Worm (Caenorhabditis elegans) whole organism, L1 larva: ENCODE results near the gene gstk-1.

Experiments used
- C04F5.9 ChIP-seq: sonication (generic microtip); optimal IDR thresholded peaks from 2 replicates; lab custom pipeline; 2016; ENCODE audit warnings: missing genetic modification characterization, missing compliant biosample characterization
- C16A3.4 ChIP-seq: fragments of 150-350 bp; optimal IDR thresholded peaks from 2 replicates; lab custom pipeline; 2014; ENCODE audit warnings: missing biosample characterization, missing genetic modification characterization
- F16B12.6 ChIP-seq: fragments of 150-350 bp; optimal IDR thresholded peaks from 2 replicates; lab custom pipeline; 2014; ENCODE audit warnings: missing biosample characterization, missing genetic modification characterization
- Y116A8C.19 ChIP-seq: sonication (generic microtip); optimal IDR thresholded peaks from 2 replicates; lab custom pipeline; 2016; ENCODE audit warnings: missing compliant biosample characterization, missing genetic modification characterization, borderline replicate concordance
- aha-1 ChIP-seq: fragments of 150-350 bp; optimal IDR thresholded peaks from 2 replicates; lab custom pipeline; 2014; ENCODE audit warnings: missing biosample characterization, missing genetic modification characterization
- alr-1 ChIP-seq: fragments of 200-800 bp; sonication (Bioruptor generic); optimal IDR thresholded peaks from 2 replicates; lab custom pipeline; 2018; ENCODE audit warnings: borderline replicate concordance, mild to moderate bottlenecking, missing genetic modification characterization, missing compliant biosample characterization
- ama-1 ChIP-seq: fragments of 150-350 bp; optimal IDR thresholded peaks from 2 replicates; lab custom pipeline; 2014
- ceh-63 ChIP-seq: fragments of 200-800 bp; sonication (Bioruptor generic); optimal IDR thresholded peaks from 2 replicates; lab custom pipeline; 2018; ENCODE audit warnings: mild to moderate bottlenecking, missing genetic modification characterization, missing compliant biosample characterization
- ceh-82 ChIP-seq, 3 experiments: fragments of 150-350 bp in 1 of 3; sonication (generic microtip) in 2 of 3; optimal IDR thresholded peaks; 2 replicates each; lab custom pipeline; 2014 to 2017; ENCODE audit warnings: missing biosample characterization in 3 of 3, missing genetic modification characterization in 3 of 3
- ceh-88 ChIP-seq: fragments of 200-800 bp; sonication (Bioruptor generic); IDR thresholded peaks from 2 replicates; pipeline ENCODE4 v1.3.6; 2022; ENCODE audit warnings: missing genetic modification characterization, missing compliant biosample characterization
- ceh-90 ChIP-seq: sonication (generic microtip); optimal IDR thresholded peaks from 2 replicates; lab custom pipeline; 2016; ENCODE audit warnings: missing genetic modification characterization, missing compliant biosample characterization
- efl-1 ChIP-seq, 4 experiments: fragments of 150-350 bp; optimal IDR thresholded peaks in 3 of 4; peaks in 1 of 4; 1 replicate in 1 of 4; 2 replicates in 3 of 4; lab custom pipeline; 2014; ENCODE audit warnings: missing biosample characterization in 2 of 4, missing genetic modification characterization in 2 of 4, missing genetic modification reagents in 2 of 4
- efl-3 ChIP-seq: fragments of 200-800 bp; sonication (Bioruptor generic); optimal IDR thresholded peaks from 2 replicates; lab custom pipeline; 2018; ENCODE audit warnings: mild to moderate bottlenecking, missing genetic modification characterization, missing compliant biosample characterization
- elt-2 ChIP-seq: sonication (generic microtip); optimal IDR thresholded peaks from 2 replicates; lab custom pipeline; 2016; ENCODE audit warnings: missing genetic modification characterization, mild to moderate bottlenecking, inconsistent platforms, missing compliant biosample characterization, missing genetic modification reagents
- elt-3 ChIP-seq, 6 experiments: fragments of 150-350 bp in 1 of 6; sonication (generic microtip); optimal IDR thresholded peaks; 2 replicates each; lab custom pipeline; 2017 to 2018; ENCODE audit warnings: missing biosample characterization in 6 of 6, missing genetic modification characterization in 6 of 6, inconsistent platforms in 1 of 6
- ets-5 ChIP-seq: fragments of 200-800 bp; sonication (Bioruptor generic); IDR thresholded peaks from 2 replicates; pipeline ENCODE4 v1.3.6; 2022; ENCODE audit warnings: missing genetic modification characterization, missing compliant biosample characterization
- fkh-10 ChIP-seq: sonication (generic microtip); optimal IDR thresholded peaks from 2 replicates; lab custom pipeline; 2017; ENCODE audit warnings: missing biosample characterization, missing genetic modification reagents, missing genetic modification characterization
- fkh-4 ChIP-seq: sonication (generic microtip); optimal IDR thresholded peaks from 2 replicates; lab custom pipeline; 2016; ENCODE audit warnings: missing compliant biosample characterization, missing genetic modification characterization, borderline replicate concordance
- irx-1 ChIP-seq: sonication (generic microtip); optimal IDR thresholded peaks from 2 replicates; lab custom pipeline; 2016; ENCODE audit warnings: missing genetic modification characterization, missing compliant biosample characterization
- isw-1 ChIP-seq: fragments of 200-800 bp; sonication (Bioruptor generic); IDR thresholded peaks from 2 replicates; pipeline ENCODE4 v1.3.6; 2022; ENCODE audit warnings: missing genetic modification characterization, missing compliant biosample characterization
- lin-13 ChIP-seq: fragments of 150-350 bp; optimal IDR thresholded peaks from 2 replicates; lab custom pipeline; 2014; ENCODE audit warnings: missing biosample characterization, missing genetic modification reagents, missing genetic modification characterization
- lin-14 ChIP-seq: fragments of 200-800 bp; sonication (Bioruptor generic); optimal IDR thresholded peaks from 2 replicates; lab custom pipeline; 2018; ENCODE audit warnings: mild to moderate bottlenecking, missing genetic modification characterization, moderate library complexity, missing compliant biosample characterization
- lin-15B ChIP-seq: fragments of 150-350 bp; sonication (generic microtip); optimal IDR thresholded peaks from 3 replicates; lab custom pipeline; 2014; ENCODE audit warnings: missing biosample characterization, missing genetic modification characterization
- lin-35 ChIP-seq, 2 experiments: fragments of 150-350 bp; optimal IDR thresholded peaks; 2 replicates each; lab custom pipeline; 2014; ENCODE audit warnings: missing biosample characterization in 2 of 2, missing genetic modification characterization in 2 of 2, missing genetic modification reagents in 2 of 2
- mab-9 ChIP-seq: fragments of 200-800 bp; sonication (Bioruptor generic); IDR thresholded peaks from 2 replicates; pipeline ENCODE4 v1.3.6; 2022; ENCODE audit warnings: missing genetic modification reagents, missing genetic modification characterization, missing compliant biosample characterization
- mdl-1 ChIP-seq, 2 experiments: fragments of 150-350 bp; optimal IDR thresholded peaks; 2 replicates each; lab custom pipeline; 2014 to 2017; ENCODE audit warnings: missing biosample characterization in 2 of 2, missing genetic modification characterization in 2 of 2, inconsistent platforms in 1 of 2
- mef-2 ChIP-seq: fragments of 150-350 bp; optimal IDR thresholded peaks from 2 replicates; lab custom pipeline; 2014; ENCODE audit warnings: missing biosample characterization, missing genetic modification characterization
- mep-1 ChIP-seq: fragments of 150-350 bp; optimal IDR thresholded peaks from 2 replicates; lab custom pipeline; 2014; ENCODE audit warnings: missing biosample characterization, missing genetic modification characterization
- nhr-19 ChIP-seq: fragments of 200-800 bp; sonication (Bioruptor generic); conservative IDR thresholded peaks from 2 replicates; pipeline ENCODE4 v1.3.6; 2022; ENCODE audit warnings: missing genetic modification characterization, missing compliant biosample characterization
- nhr-20 ChIP-seq: sonication (generic microtip); optimal IDR thresholded peaks from 2 replicates; lab custom pipeline; 2016; ENCODE audit warnings: mild to moderate bottlenecking, missing genetic modification characterization, missing compliant biosample characterization
- nhr-28 ChIP-seq: fragments of 150-350 bp; optimal IDR thresholded peaks from 2 replicates; lab custom pipeline; 2014; ENCODE audit warnings: missing biosample characterization, missing genetic modification characterization
- nhr-47 ChIP-seq: sonication (generic microtip); optimal IDR thresholded peaks from 2 replicates; lab custom pipeline; 2016; ENCODE audit warnings: mild to moderate bottlenecking, missing genetic modification characterization, moderate library complexity, missing compliant biosample characterization
- nhr-85 ChIP-seq: sonication (generic microtip); peaks from one replicate; lab custom pipeline; 2016; ENCODE audit warnings: missing genetic modification characterization, inconsistent platforms, missing compliant biosample characterization
- pag-3 ChIP-seq: sonication (generic microtip); optimal IDR thresholded peaks from 2 replicates; lab custom pipeline; 2017; ENCODE audit warnings: missing genetic modification characterization, mild to moderate bottlenecking, missing compliant biosample characterization, antibody characterized with exemption, borderline replicate concordance; ENCODE audit not compliant: insufficient read depth
- pqm-1 ChIP-seq: sonication (generic microtip); optimal IDR thresholded peaks from 3 replicates; lab custom pipeline; 2017; ENCODE audit warnings: missing biosample characterization, missing genetic modification characterization
- skn-1 ChIP-seq: fragments of 150-350 bp; optimal IDR thresholded peaks from 2 replicates; lab custom pipeline; 2014; ENCODE audit warnings: missing biosample characterization, missing genetic modification characterization
- snu-23 ChIP-seq: sonication (generic microtip); optimal IDR thresholded peaks from 2 replicates; lab custom pipeline; 2016; ENCODE audit warnings: missing genetic modification characterization, missing compliant biosample characterization
- sox-4 ChIP-seq: sonication (generic microtip); optimal IDR thresholded peaks from 2 replicates; lab custom pipeline; 2016; ENCODE audit warnings: missing genetic modification characterization, missing compliant biosample characterization
- tbx-2 ChIP-seq: sonication (generic microtip); optimal IDR thresholded peaks from 2 replicates; lab custom pipeline; 2016; ENCODE audit warnings: missing genetic modification characterization, missing compliant biosample characterization
- unc-130 ChIP-seq: fragments of 150-350 bp; optimal IDR thresholded peaks from 2 replicates; lab custom pipeline; 2017; ENCODE audit warnings: missing biosample characterization, missing genetic modification characterization, inconsistent platforms
- unc-30 ChIP-seq: sonication (generic microtip); optimal IDR thresholded peaks from 2 replicates; lab custom pipeline; 2017; ENCODE audit warnings: missing biosample characterization, missing genetic modification characterization
- unc-62 ChIP-seq: fragments of 150-350 bp; optimal IDR thresholded peaks from 2 replicates; lab custom pipeline; 2014; ENCODE audit warnings: missing biosample characterization, missing genetic modification reagents, missing genetic modification characterization
- unc-86 ChIP-seq: sonication (generic microtip); optimal IDR thresholded peaks from 2 replicates; lab custom pipeline; 2016; ENCODE audit warnings: missing genetic modification characterization, missing compliant biosample characterization
- unc-98 ChIP-seq: fragments of 200-800 bp; sonication (Bioruptor generic); IDR thresholded peaks from 2 replicates; pipeline ENCODE4 v1.3.6; 2022; ENCODE audit warnings: missing genetic modification characterization, missing compliant biosample characterization
- vab-15 ChIP-seq: sonication (generic microtip); optimal IDR thresholded peaks from 2 replicates; lab custom pipeline; 2017; ENCODE audit warnings: missing genotype, mild to moderate bottlenecking, missing genetic modification characterization, missing compliant biosample characterization
- xbp-1 ChIP-seq: sonication (generic microtip); optimal IDR thresholded peaks from 2 replicates; lab custom pipeline; 2016; ENCODE audit warnings: missing genetic modification characterization, missing compliant biosample characterization
- zag-1 ChIP-seq: fragments of 150-350 bp; optimal IDR thresholded peaks from 2 replicates; lab custom pipeline; 2014; ENCODE audit warnings: missing biosample characterization, missing genetic modification characterization
- zip-4 ChIP-seq: fragments of 200-800 bp; sonication (Bioruptor generic); optimal IDR thresholded peaks from 2 replicates; lab custom pipeline; 2018; ENCODE audit warnings: mild to moderate bottlenecking, missing genetic modification characterization, moderate library complexity, missing compliant biosample characterization
- ztf-4 ChIP-seq: fragments of 150-350 bp; optimal IDR thresholded peaks from 2 replicates; lab custom pipeline; 2014; ENCODE audit warnings: missing biosample characterization, missing genetic modification characterization

gstk-1 gene

DNA sequence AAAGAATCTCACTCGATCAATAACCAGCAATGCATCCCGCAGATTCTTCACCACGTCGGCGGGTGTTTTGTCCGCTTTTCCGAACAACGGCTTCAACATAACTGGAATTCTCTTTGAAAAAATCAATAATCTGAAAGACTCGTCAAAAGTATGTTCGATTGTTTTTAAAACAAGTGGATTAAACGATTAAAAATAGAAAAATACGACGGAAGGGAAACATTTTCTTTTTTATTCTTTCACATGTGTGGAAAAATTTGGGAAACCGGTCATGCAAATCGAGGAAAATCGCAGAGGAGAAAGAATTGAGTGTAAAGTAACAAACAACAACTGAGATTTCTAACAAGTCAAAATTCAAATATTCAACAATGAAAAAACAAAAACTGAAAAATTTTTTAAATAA lies 47.1 kb downstream of the gstk-1 start, which contains the start of gene mop-25.2:
mop-25.2 (minus strand) TSS at position 101 of the 400 bp plus-strand sequence.
- TF ChIP-seq lin-35 (GFP tag; optimal IDR thresholded peaks at IDR 0.05; lab: Kevin White, UChicago) (no peak), unc-86 (no peak), efl-1 (optimal IDR thresholded peaks at IDR 0.05; lab: Kevin White, UChicago) (no peak), efl-1 (GFP tag; optimal IDR thresholded peaks at IDR 0.05 in 1 of 2; lab: Kevin White, UChicago) (peak in 1 of 2 experiments; percentile 79)

- TF ChIP-seq alr-1 (tag; lab: Kevin White, UChicago) (no peak), vab-15 (tag; lab: Kevin White, UChicago) (no peak), sox-4 (tag; lab: Kevin White, UChicago) (no peak), irx-1 (tag; lab: Kevin White, UChicago) (no peak), nhr-28 (no peak), C04F5.9 (tag; lab: Kevin White, UChicago) (no peak), Y116A8C.19 (tag; lab: Kevin White, UChicago) (no peak), nhr-19 (GFP tag; lab: Robert Waterston, UW) (no peak), zip-4 (no peak), F16B12.6 (tag; lab: Kevin White, UChicago) (no peak), nhr-20 (tag; lab: Kevin White, UChicago) (no peak)
Observed at ce11 chrII:9704746-9705145, 48.2 kb downstream of the gstk-1 start, which contains the start of gene Y53C12A.10. Y53C12A.10 (minus strand) TSS chrII:9704846.

- no peak for TF ChIP-seq nhr-85 (tag; lab: Kevin White, UChicago)
- TF ChIP-seq zag-1 (tag; lab: Kevin White, UChicago): no peak
- peak; percentile 34 for TF ChIP-seq unc-130 (tag; lab: Kevin White, UChicago)
- TF ChIP-seq lin-13 (GFP tag; lab: Kevin White, UChicago): no peak
- peak; percentile 43 for TF ChIP-seq xbp-1 (tag; lab: Kevin White, UChicago)
- no peak for TF ChIP-seq lin-15B
- peak; percentile 47 for TF ChIP-seq nhr-20 (tag; lab: Kevin White, UChicago)
- no peak for TF ChIP-seq C04F5.9 (tag; lab: Kevin White, UChicago)
- TF ChIP-seq C16A3.4 (tag; lab: Kevin White, UChicago): peak; percentile 71
- peak in 1 of 3 experiments; percentile 40 for TF ChIP-seq ceh-82 (tag; optimal IDR thresholded peaks at IDR 0.05; lab: Kevin White, UChicago)
- no peak for TF ChIP-seq efl-3 (GFP tag; lab: Kevin White, UChicago)
- no peak for TF ChIP-seq ceh-90 (tag; lab: Kevin White, UChicago)
- TF ChIP-seq ets-5 (GFP tag; lab: Robert Waterston, UW): no peak
- peak; percentile 17 for TF ChIP-seq tbx-2
- TF ChIP-seq mef-2: no peak
- no peak for TF ChIP-seq pag-3
- no peak for TF ChIP-seq alr-1 (tag; lab: Kevin White, UChicago)
- peak; percentile 35 for TF ChIP-seq F16B12.6 (tag; lab: Kevin White, UChicago)
- no peak for TF ChIP-seq unc-98 (GFP tag; lab: Robert Waterston, UW)
- no peak for TF ChIP-seq ama-1
- peak; percentile 57 for TF ChIP-seq skn-1 (tag; lab: Kevin White, UChicago)
- TF ChIP-seq unc-30 (tag; lab: Kevin White, UChicago): no peak
- TF ChIP-seq mep-1 (tag; lab: Kevin White, UChicago): peak; percentile 58
- TF ChIP-seq elt-3 (tag; optimal IDR thresholded peaks at IDR 0.05; lab: Kevin White, UChicago): no peak
- peak; percentile 46 for TF ChIP-seq snu-23 (GFP tag; lab: Kevin White, UChicago)
- TF ChIP-seq ztf-4: no peak
- TF ChIP-seq isw-1 (GFP tag; lab: Robert Waterston, UW): no peak
- no peak for TF ChIP-seq fkh-4
- no peak for TF ChIP-seq aha-1 (tag; lab: Kevin White, UChicago)
- TF ChIP-seq pqm-1: no peak
- no peak for TF ChIP-seq mdl-1 (tag; optimal IDR thresholded peaks at IDR 0.05; lab: Kevin White, UChicago)
- no peak for TF ChIP-seq ceh-63
- TF ChIP-seq nhr-47 (tag; lab: Kevin White, UChicago): peak; percentile 38
- TF ChIP-seq irx-1 (tag; lab: Kevin White, UChicago): no peak
- TF ChIP-seq ceh-88 (GFP tag; lab: Robert Waterston, UW): no peak
- peak; percentile 38 for TF ChIP-seq lin-14 (GFP tag; lab: Kevin White, UChicago)
- TF ChIP-seq sox-4 (tag; lab: Kevin White, UChicago): no peak
- TF ChIP-seq fkh-10: no peak
- TF ChIP-seq unc-62 (GFP tag; lab: Kevin White, UChicago): no peak
- no peak for TF ChIP-seq mab-9 (GFP tag; lab: Robert Waterston, UW)
- TF ChIP-seq elt-2 (tag; lab: Kevin White, UChicago): no peak
Observed at ce11 chrII:9706207-9706606, 49.7 kb downstream of the gstk-1 start, which contains the start of gene Y53C12A.3. Y53C12A.3 (minus strand) TSS chrII:9706240.
